Worm (Caenorhabditis elegans) whole organism, mixed stage, embryonic: ENCODE data around the gene K10C9.4.

Source experiments
- M03D4.4 ChIP-seq: sonication (generic microtip); optimal IDR thresholded peaks from 2 replicates; lab custom pipeline; 2017; ENCODE audit warnings: mild to moderate bottlenecking, missing genetic modification characterization, missing compliant biosample characterization
- bed-3 ChIP-seq: fragments of 200-800 bp; sonication (Bioruptor generic); optimal IDR thresholded peaks from 3 replicates; lab custom pipeline; 2018; ENCODE audit warnings: mild to moderate bottlenecking, missing genetic modification characterization, moderate library complexity, missing compliant biosample characterization
- blmp-1 ChIP-seq: fragments of 150-350 bp; optimal IDR thresholded peaks from 2 replicates; lab custom pipeline; 2014; ENCODE audit warnings: missing biosample characterization, missing genetic modification characterization
- ceh-43 ChIP-seq: fragments of 200-800 bp; sonication (Bioruptor generic); optimal IDR thresholded peaks from 2 replicates; lab custom pipeline; 2018; ENCODE audit warnings: mild to moderate bottlenecking, missing genetic modification characterization, moderate library complexity, missing compliant biosample characterization
- ces-1 ChIP-seq: fragments of 150-350 bp; optimal IDR thresholded peaks from 2 replicates; lab custom pipeline; 2014; ENCODE audit warnings: missing biosample characterization, missing genetic modification reagents, missing genetic modification characterization
- cnd-1 ChIP-seq: fragments of 200-800 bp; sonication (Bioruptor generic); optimal IDR thresholded peaks from 2 replicates; lab custom pipeline; 2018; ENCODE audit warnings: mild to moderate bottlenecking, missing genetic modification characterization, missing compliant biosample characterization
- drap-1 ChIP-seq: fragments of 200-800 bp; sonication (Bioruptor generic); optimal IDR thresholded peaks from 3 replicates; lab custom pipeline; 2018; ENCODE audit warnings: mild to moderate bottlenecking, missing genetic modification characterization, missing compliant biosample characterization
- elt-1 ChIP-seq: sonication (generic microtip); optimal IDR thresholded peaks from 2 replicates; lab custom pipeline; 2017; ENCODE audit warnings: missing genetic modification characterization, mild to moderate bottlenecking, missing compliant biosample characterization, antibody characterized with exemption, moderate library complexity, borderline replicate concordance; ENCODE audit not compliant: insufficient read depth
- elt-3 ChIP-seq: fragments of 150-350 bp; optimal IDR thresholded peaks from 2 replicates; lab custom pipeline; 2014; ENCODE audit warnings: missing biosample characterization, missing genetic modification characterization
- flh-1 ChIP-seq: fragments of 200-800 bp; sonication (Bioruptor generic); optimal IDR thresholded peaks from 2 replicates; lab custom pipeline; 2018; ENCODE audit warnings: mild to moderate bottlenecking, missing genetic modification characterization, moderate library complexity, missing compliant biosample characterization
- ham-2 ChIP-seq: fragments of 200-800 bp; sonication (Bioruptor generic); optimal IDR thresholded peaks from 2 replicates; lab custom pipeline; 2018; ENCODE audit warnings: mild to moderate bottlenecking, missing genetic modification characterization, missing compliant biosample characterization
- lsy-2 ChIP-seq: fragments of 150-350 bp; optimal IDR thresholded peaks from 2 replicates; lab custom pipeline; 2014; ENCODE audit warnings: missing biosample characterization, missing genetic modification characterization
- mab-5 ChIP-seq: fragments of 150-350 bp; optimal IDR thresholded peaks from 2 replicates; lab custom pipeline; 2014; ENCODE audit warnings: missing biosample characterization, missing genetic modification characterization
- mep-1 ChIP-seq: fragments of 150-350 bp; optimal IDR thresholded peaks from 2 replicates; lab custom pipeline; 2017; ENCODE audit warnings: missing biosample characterization, missing genetic modification reagents, missing genetic modification characterization, inconsistent platforms
- nhr-12 ChIP-seq: fragments of 150-350 bp; optimal IDR thresholded peaks from 2 replicates; lab custom pipeline; 2014; ENCODE audit warnings: missing biosample characterization, missing genetic modification characterization
- nhr-2 ChIP-seq: fragments of 150-350 bp; optimal IDR thresholded peaks from 2 replicates; lab custom pipeline; 2014; ENCODE audit warnings: missing biosample characterization, missing genetic modification characterization
- nhr-237 ChIP-seq: fragments of 150-350 bp; optimal IDR thresholded peaks from 2 replicates; lab custom pipeline; 2014; ENCODE audit warnings: missing biosample characterization, missing genetic modification characterization
- nhr-28 ChIP-seq: fragments of 150-350 bp; optimal IDR thresholded peaks from 2 replicates; lab custom pipeline; 2014; ENCODE audit warnings: missing biosample characterization, missing genetic modification characterization
- nhr-76 ChIP-seq: sonication (generic microtip); optimal IDR thresholded peaks from 2 replicates; lab custom pipeline; 2017; ENCODE audit warnings: missing biosample characterization, missing genetic modification characterization
- pha-4 ChIP-seq: fragments of 150-350 bp; optimal IDR thresholded peaks from 2 replicates; lab custom pipeline; 2018; ENCODE audit warnings: missing biosample characterization, missing genetic modification reagents, missing genetic modification characterization
- sem-2 ChIP-seq: fragments of 200-800 bp; sonication (Bioruptor generic); optimal IDR thresholded peaks from 2 replicates; lab custom pipeline; 2018; ENCODE audit warnings: mild to moderate bottlenecking, missing genetic modification characterization, missing compliant biosample characterization
- sptf-1 ChIP-seq: sonication (generic microtip); optimal IDR thresholded peaks from 2 replicates; lab custom pipeline; 2017; ENCODE audit warnings: mild to moderate bottlenecking, missing genetic modification characterization, moderate library complexity, missing compliant biosample characterization
- tbx-8 ChIP-seq: fragments of 200-800 bp; sonication (Bioruptor generic); optimal IDR thresholded peaks from 2 replicates; lab custom pipeline; 2018; ENCODE audit warnings: mild to moderate bottlenecking, missing genetic modification characterization, moderate library complexity, missing compliant biosample characterization
- unc-120 ChIP-seq: sonication (generic microtip); optimal IDR thresholded peaks from 2 replicates; lab custom pipeline; 2017; ENCODE audit warnings: missing genetic modification characterization, missing compliant biosample characterization; ENCODE audit not compliant: poor library complexity, severe bottlenecking
- unc-39 ChIP-seq: fragments of 150-350 bp; optimal IDR thresholded peaks from 2 replicates; lab custom pipeline; 2014; ENCODE audit warnings: missing biosample characterization, missing genetic modification characterization
- unc-62 ChIP-seq: fragments of 150-350 bp; optimal IDR thresholded peaks from 2 replicates; lab custom pipeline; 2014; ENCODE audit warnings: missing biosample characterization, missing genetic modification reagents, missing genetic modification characterization
- ztf-11 ChIP-seq: fragments of 150-350 bp; optimal IDR thresholded peaks from 2 replicates; lab custom pipeline; 2014; ENCODE audit warnings: missing biosample characterization, missing genetic modification characterization

Gene K10C9.4

ce11 chrV:1033304-1033703 lies 19.5 kb downstream of the K10C9.4 start, which contains the start of gene flp-34:
Gene flp-34, minus strand, starts transcription at chrV:1033404.
- TF ChIP-seq ztf-11 (tag; lab: Kevin White, UChicago), result no peak
- no peak for TF ChIP-seq mab-5 (tag; lab: Kevin White, UChicago)
- no peak for TF ChIP-seq flh-1
- TF ChIP-seq sem-2, result no peak
- TF ChIP-seq nhr-12, result no peak
- no peak for TF ChIP-seq nhr-76 (tag; lab: Kevin White, UChicago)
- TF ChIP-seq mep-1 (tag; lab: Kevin White, UChicago), result no peak
- TF ChIP-seq unc-39 (tag; lab: Kevin White, UChicago), result no peak

DNA sequence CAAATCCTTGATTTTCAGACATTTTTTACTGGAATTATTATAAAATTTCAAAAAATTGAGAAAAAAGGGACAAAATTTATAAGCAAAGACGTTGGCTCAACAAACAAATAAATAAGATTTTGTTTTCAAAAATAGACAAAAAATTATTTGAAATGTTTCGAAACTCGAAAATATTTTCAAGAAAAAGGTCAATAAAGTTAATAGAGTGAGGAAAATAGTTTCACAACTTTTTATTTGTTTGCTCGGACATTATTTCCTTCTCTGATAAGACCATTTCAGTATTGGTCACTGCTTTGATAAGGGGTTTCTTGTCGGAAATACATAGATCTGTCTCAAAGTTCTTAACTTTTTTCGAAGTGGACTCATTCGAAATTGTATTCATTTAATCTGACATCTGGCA lies 25.8 kb downstream of the K10C9.4 start, which contains the start of gene R09A1.3:
Gene R09A1.3 (minus strand): TSS at position 31 of the 400 bp plus-strand sequence.
- TF ChIP-seq blmp-1 (tag; lab: Kevin White, UChicago) (no peak), nhr-237 (tag; lab: Kevin White, UChicago) (no peak), mep-1 (tag; lab: Kevin White, UChicago) (no peak)
- TF ChIP-seq, all 35 proteins: peak for 0

DNA sequence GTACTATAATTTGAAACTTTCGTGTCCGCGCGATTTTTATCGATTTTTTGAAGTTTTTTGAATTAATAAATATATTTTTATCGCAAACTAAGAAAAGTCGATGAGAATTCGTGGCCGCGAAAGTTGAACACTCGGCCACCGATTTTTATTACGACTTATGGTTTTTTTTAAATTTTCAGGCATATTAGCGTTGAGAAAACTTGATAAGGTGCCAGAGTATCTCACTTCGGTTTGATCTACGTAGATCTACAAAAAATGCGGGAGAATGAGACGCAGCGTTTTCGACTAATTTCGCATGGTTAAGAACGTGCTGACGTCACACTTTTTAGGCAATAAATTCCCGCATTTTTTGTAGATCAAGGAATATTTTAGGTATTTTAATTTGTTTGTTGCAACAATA lies 29.4 kb downstream of the K10C9.4 start, which contains the start of gene pei-2:
Gene pei-2 (minus strand): TSS at position 101 of the 400 bp plus-strand sequence.
- TF ChIP-seq ztf-11 (tag; lab: Kevin White, UChicago) (no peak), tbx-8 (GFP tag; lab: Kevin White, UChicago) (no peak), nhr-28 (no peak), elt-1 (tag; lab: Kevin White, UChicago) (no peak)

DNA sequence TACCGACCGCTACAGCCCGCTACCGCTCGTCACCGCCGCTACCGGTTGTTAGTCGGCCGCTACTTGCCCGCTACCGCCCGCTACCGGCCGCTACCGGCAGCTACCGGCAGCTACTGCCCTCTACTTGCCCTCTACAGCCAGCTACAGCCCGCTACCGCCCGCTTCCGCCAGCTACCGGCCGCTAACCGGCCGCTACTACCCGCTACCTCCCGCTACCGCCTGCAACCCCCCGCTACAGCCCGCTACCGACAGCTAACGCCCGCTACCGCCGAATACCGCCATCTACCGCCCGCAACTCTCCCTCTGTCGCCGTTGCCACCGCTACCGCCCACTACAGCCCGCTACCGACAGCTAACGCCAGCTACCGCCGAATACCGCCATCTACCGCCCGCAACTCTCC lies 31.4 kb downstream of the K10C9.4 start:
- no peak for TF ChIP-seq lsy-2
- peak; percentile 86 for TF ChIP-seq ham-2 (GFP tag; lab: Kevin White, UChicago)
- no peak for TF ChIP-seq flh-1

DNA sequence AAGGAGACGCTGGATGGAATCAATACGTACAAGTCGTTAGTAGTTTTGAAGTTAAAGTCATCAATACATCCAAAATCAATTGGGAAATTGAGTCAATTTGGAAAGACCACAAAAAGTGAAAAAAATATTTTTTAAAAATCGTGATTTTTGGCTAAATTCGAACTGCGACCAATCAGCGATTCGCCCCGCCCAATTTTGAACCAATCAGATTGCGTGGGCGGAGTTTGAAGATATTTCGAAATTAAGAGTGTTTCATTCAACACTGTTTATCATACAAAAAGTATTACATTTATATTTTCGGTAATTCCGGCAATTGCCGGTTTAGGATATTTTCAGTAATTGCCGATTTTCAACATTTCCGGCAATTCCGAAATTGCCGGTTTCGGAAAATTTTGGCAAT lies 35.6 kb downstream of the K10C9.4 start:
- TF ChIP-seq pha-4 (tag; lab: Kevin White, UChicago) (no peak), ceh-43 (no peak), cnd-1 (tag; lab: Kevin White, UChicago) (no peak), ces-1 (GFP tag; lab: Kevin White, UChicago) (no peak), lsy-2 (no peak), nhr-2 (tag; lab: Kevin White, UChicago) (no peak), nhr-76 (tag; lab: Kevin White, UChicago) (no peak), M03D4.4 (tag; lab: Kevin White, UChicago) (no peak), elt-3 (tag; lab: Kevin White, UChicago) (no peak), unc-62 (GFP tag; lab: Kevin White, UChicago) (no peak), nhr-237 (tag; lab: Kevin White, UChicago) (no peak), tbx-8 (GFP tag; lab: Kevin White, UChicago) (no peak), bed-3 (GFP tag; lab: Kevin White, UChicago) (no peak)

ce11 chrV:1015194-1015593 lies 37.6 kb downstream of the K10C9.4 start:
- TF ChIP-seq lsy-2, result no peak
- no peak for TF ChIP-seq nhr-28
- no peak for TF ChIP-seq unc-120 (tag; lab: Kevin White, UChicago)
- TF ChIP-seq ham-2 (GFP tag; lab: Kevin White, UChicago), result no peak
- TF ChIP-seq sptf-1 (tag; lab: Kevin White, UChicago), result no peak
- TF ChIP-seq sem-2, result no peak
- no peak for TF ChIP-seq nhr-76 (tag; lab: Kevin White, UChicago)
- TF ChIP-seq flh-1, result no peak
- TF ChIP-seq drap-1 (GFP tag; lab: Kevin White, UChicago), result no peak
- TF ChIP-seq cnd-1 (tag; lab: Kevin White, UChicago), result no peak
- no peak for TF ChIP-seq ces-1 (GFP tag; lab: Kevin White, UChicago)
- no peak for TF ChIP-seq nhr-2 (tag; lab: Kevin White, UChicago)

ce11 chrV:1013637-1014036 lies 39.2 kb downstream of the K10C9.4 start:
- no peak for TF ChIP-seq M03D4.4 (tag; lab: Kevin White, UChicago)
- TF ChIP-seq, all 35 proteins: peak for 0
